Fruit fly (Drosophila melanogaster) whole organism, prepupa: ENCODE data around the gene CG11593.

ENCODE experiments used
- Eip93F ChIP-seq: fragments of 200-800 bp; sonication (Bioruptor generic); optimal IDR thresholded peaks from 2 replicates; lab custom pipeline; 2016; ENCODE audit warnings: missing biosample characterization, mild to moderate bottlenecking, missing genetic modification characterization
- Smox ChIP-seq: fragments of 200-800 bp; sonication (Bioruptor generic); optimal IDR thresholded peaks from 3 replicates; lab custom pipeline; 2016; ENCODE audit warnings: missing biosample characterization, missing genetic modification characterization
- cyc ChIP-seq: fragments of 200-800 bp; sonication (Bioruptor generic); optimal IDR thresholded peaks from 3 replicates; lab custom pipeline; 2016; ENCODE audit warnings: missing biosample characterization, missing genetic modification characterization

dm6 chr3L:4018228-4018928, 21.9 kb downstream of the CG11593 start, which contains the start of gene FoxL1:
- TF ChIP-seq Smox: no peak
- no peak for TF ChIP-seq cyc (GFP tag; lab: Kevin White, UChicago)
- TF ChIP-seq Eip93F (GFP tag; lab: Kevin White, UChicago): no peak
